Worm (Caenorhabditis elegans): ENCODE results near the gene C29F3.7.

The C29F3.7 gene

DNA sequence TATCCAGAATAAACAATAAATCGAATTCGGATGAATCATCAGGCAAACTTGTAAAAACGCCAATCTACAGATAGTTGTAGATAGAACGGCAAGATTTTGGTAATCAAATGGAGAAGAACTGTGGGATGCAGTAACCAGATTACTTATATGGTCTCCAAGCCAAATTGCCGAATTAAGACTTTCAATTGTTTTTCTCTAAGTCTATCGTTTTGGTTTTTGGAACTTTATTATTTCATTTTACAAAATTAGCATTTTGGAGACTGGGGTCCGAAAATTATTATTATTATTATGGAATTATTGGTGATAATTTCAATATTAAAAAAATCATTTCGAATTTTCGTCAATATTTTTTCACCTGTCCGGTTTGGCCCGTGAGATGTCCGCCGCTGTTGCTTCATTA is 15.3 kb upstream of the C29F3.7 start, which contains the start of gene clec-228:
clec-228 (minus strand) TSS at position 101 of the 400 bp plus-strand sequence.
- no peak for TF ChIP-seq nhr-12 (tag; optimal IDR thresholded peaks at IDR 0.05)
- TF ChIP-seq zag-1 (tag; optimal IDR thresholded peaks at IDR 0.05): no peak
- no peak for TF ChIP-seq elt-3 (tag; optimal IDR thresholded peaks at IDR 0.05)
- TF ChIP-seq mab-5 (tag; optimal IDR thresholded peaks at IDR 0.05): no peak
- no peak for TF ChIP-seq sma-9 (GFP tag; optimal IDR thresholded peaks at IDR 0.05)
- no peak for TF ChIP-seq sma-9 (tag; optimal IDR thresholded peaks at IDR 0.05)
- no peak for TF ChIP-seq nhr-6 (tag; optimal IDR thresholded peaks at IDR 0.05)

DNA sequence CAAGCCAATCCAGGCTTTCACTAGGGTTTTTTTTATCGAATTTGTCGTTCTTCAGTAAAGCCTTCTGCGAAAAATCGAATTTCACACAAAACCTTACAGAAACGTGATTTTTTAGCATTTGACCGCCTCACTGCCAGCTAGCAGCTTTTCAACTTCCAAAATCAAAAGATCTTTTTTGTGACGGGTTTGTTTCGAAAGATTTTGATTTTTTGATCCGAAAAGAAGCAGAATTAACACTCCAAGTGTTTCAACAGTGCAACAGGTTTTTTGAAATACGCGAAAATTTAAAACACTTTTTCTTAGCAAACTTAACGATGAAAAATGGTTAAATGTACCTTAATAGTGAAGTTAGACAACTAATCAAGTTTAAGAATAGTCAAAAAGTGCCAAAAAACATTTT is 13.3 kb upstream of the C29F3.7 start, which contains the start of gene clec-229:
clec-229 (minus strand) TSS at position 101 of the 400 bp plus-strand sequence.
- TF ChIP-seq ztf-11 (tag; optimal IDR thresholded peaks at IDR 0.05) (no peak), nhr-129 (tag; optimal IDR thresholded peaks at IDR 0.05) (no peak)

DNA sequence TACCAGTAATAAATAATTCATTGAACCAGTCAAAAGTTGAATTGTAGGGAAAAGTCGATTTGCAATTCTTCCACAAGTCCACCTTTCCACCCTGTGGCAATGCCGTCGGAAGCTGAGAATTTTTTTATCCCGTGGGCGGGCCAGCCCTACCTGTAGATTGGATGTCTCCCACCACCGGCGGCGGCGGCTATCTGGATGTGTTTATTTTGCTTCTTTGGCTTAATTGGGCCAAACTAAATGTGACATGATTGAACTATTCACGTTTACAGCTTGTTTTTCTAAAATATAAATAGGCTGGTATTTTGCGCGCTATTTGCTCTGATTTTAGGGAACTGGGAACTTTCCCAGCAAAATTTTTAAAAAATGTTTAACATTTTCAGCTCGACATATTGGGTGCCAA is 10.2 kb upstream of the C29F3.7 start, which contains the start of gene wrt-8:
wrt-8 (minus strand) TSS at position 101 of the 400 bp plus-strand sequence.
- TF ChIP-seq aly-2 (tag; optimal IDR thresholded peaks at IDR 0.05) (no peak), mbf-1 (tag; optimal IDR thresholded peaks at IDR 0.05) (no peak), F13H6.1 (tag; optimal IDR thresholded peaks at IDR 0.05) (no peak), lin-13 (GFP tag; optimal IDR thresholded peaks at IDR 0.05) (no peak), dmd-4 (tag; optimal IDR thresholded peaks at IDR 0.05) (no peak), lin-11 (tag; optimal IDR thresholded peaks at IDR 0.05) (no peak), ztf-11 (tag; optimal IDR thresholded peaks at IDR 0.05) (no peak), unc-62 (GFP tag; optimal IDR thresholded peaks at IDR 0.05) (no peak), sma-9 (GFP tag; optimal IDR thresholded peaks at IDR 0.05) (no peak), sma-9 (tag; optimal IDR thresholded peaks at IDR 0.05) (no peak), nhr-21 (tag; optimal IDR thresholded peaks at IDR 0.05) (no peak), nhr-129 (tag; optimal IDR thresholded peaks at IDR 0.05) (no peak), alr-1 (tag; optimal IDR thresholded peaks at IDR 0.05) (no peak), unc-39 (tag; optimal IDR thresholded peaks at IDR 0.05) (no peak), ZK546.5 (tag; optimal IDR thresholded peaks at IDR 0.05) (no peak), ztf-4 (tag; optimal IDR thresholded peaks at IDR 0.05) (no peak), ztf-1 (GFP tag; conservative IDR thresholded peaks at IDR 0.05) (no peak), elt-1 (tag; optimal IDR thresholded peaks at IDR 0.05) (no peak), Y55F3AM.14 (GFP tag; optimal IDR thresholded peaks at IDR 0.05) (no peak)

DNA sequence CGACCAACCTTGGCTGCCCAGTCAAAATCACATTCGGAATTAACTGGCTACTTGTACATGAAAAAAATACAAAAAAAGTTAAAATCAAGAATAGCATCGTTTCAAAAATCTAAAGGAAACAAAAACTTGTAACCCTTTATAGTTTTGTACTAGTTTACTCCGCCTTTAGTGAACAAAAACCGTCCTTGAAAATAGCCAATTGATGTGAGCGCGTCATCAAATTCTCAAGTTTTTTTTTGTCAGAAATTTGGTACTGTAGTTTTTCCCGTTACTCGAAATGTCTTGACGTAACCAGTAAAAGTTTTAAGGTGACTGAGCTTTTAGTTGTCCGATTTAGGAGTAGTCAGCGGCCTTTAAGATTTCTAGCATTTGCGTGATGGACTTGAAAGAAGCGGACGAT is 7.4 kb upstream of the C29F3.7 start, which contains the start of gene C29F3.3:
C29F3.3 (minus strand) TSS at position 101 of the 400 bp plus-strand sequence.
- no peak for TF ChIP-seq elt-3 (tag; optimal IDR thresholded peaks at IDR 0.05)
- no peak for TF ChIP-seq egl-27 (tag; optimal IDR thresholded peaks at IDR 0.05)
- TF ChIP-seq nhr-129 (tag; optimal IDR thresholded peaks at IDR 0.05): no peak
- no peak for TF ChIP-seq nhr-10 (tag; optimal IDR thresholded peaks at IDR 0.05)
- no peak for TF ChIP-seq R02D3.7 (tag; optimal IDR thresholded peaks at IDR 0.05)
- no peak for TF ChIP-seq C34F6.9 (tag; optimal IDR thresholded peaks at IDR 0.05)
- no peak for TF ChIP-seq gmeb-1 (tag; optimal IDR thresholded peaks at IDR 0.05)
- no peak for TF ChIP-seq elt-1 (tag; optimal IDR thresholded peaks at IDR 0.05)
- no peak for TF ChIP-seq nhr-77 (tag; optimal IDR thresholded peaks at IDR 0.05)
- TF ChIP-seq ztf-1 (GFP tag; conservative IDR thresholded peaks at IDR 0.05): no peak
- TF ChIP-seq lin-13 (GFP tag; optimal IDR thresholded peaks at IDR 0.05): no peak
- TF ChIP-seq nhr-23 (tag; optimal IDR thresholded peaks at IDR 0.05): no peak
- TF ChIP-seq unc-55 (GFP tag; optimal IDR thresholded peaks at IDR 0.05): no peak
- no peak for TF ChIP-seq sma-3 (GFP tag; optimal IDR thresholded peaks at IDR 0.05)

DNA sequence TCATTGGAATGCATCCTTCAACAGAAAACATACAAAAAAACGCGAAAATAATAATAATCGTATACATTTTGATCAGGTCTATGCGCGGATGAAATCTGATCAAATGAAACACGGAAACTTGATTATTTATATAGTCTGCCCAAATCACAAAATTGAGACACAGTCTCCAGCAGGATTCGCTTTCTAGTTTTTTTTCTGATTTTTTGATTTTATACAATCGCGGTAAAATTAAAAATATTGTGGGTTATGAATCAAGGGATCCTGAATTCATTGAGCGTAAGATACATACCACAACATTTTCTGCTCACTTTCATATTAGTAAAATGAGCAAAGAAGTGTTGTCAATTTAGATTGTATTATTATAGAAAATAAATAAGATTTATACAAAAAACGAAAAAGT is 5.7 kb upstream of the C29F3.7 start, which contains the start of gene clec-230:
clec-230 (minus strand) TSS at position 101 of the 400 bp plus-strand sequence.
- no peak for TF ChIP-seq unc-62 (GFP tag; optimal IDR thresholded peaks at IDR 0.05)
- TF ChIP-seq ztf-11 (tag; optimal IDR thresholded peaks at IDR 0.05): no peak
- TF ChIP-seq nhr-129 (tag; optimal IDR thresholded peaks at IDR 0.05): no peak
- TF ChIP-seq nhr-6 (tag; optimal IDR thresholded peaks at IDR 0.05): no peak
- no peak for TF ChIP-seq snpc-4 (tag; optimal IDR thresholded peaks at IDR 0.05)
- no peak for TF ChIP-seq blmp-1 (tag; optimal IDR thresholded peaks at IDR 0.05; ENCODE audit: insufficient read depth)
- TF ChIP-seq nhr-10 (tag; optimal IDR thresholded peaks at IDR 0.05): no peak
- TF ChIP-seq lin-11 (tag; optimal IDR thresholded peaks at IDR 0.05): no peak
- TF ChIP-seq ceh-82 (tag; optimal IDR thresholded peaks at IDR 0.05): no peak
- TF ChIP-seq nhr-77 (tag; optimal IDR thresholded peaks at IDR 0.05): no peak
- no peak for TF ChIP-seq nhr-21 (tag; optimal IDR thresholded peaks at IDR 0.05)
- TF ChIP-seq elt-3 (tag; optimal IDR thresholded peaks at IDR 0.05): no peak
